Fruit fly (Drosophila melanogaster) whole organism, embryonic: ENCODE measurements around the gene CG13613.
A peak's percentile ranks its signal among the peaks of the same experiment; 100 is the strongest.

Experiments used
- Bgb ChIP-seq: fragments of 200-800 bp; sonication (Bioruptor generic); IDR thresholded peaks from 2 replicates; pipeline ENCODE4 v1.3.6; 2022; ENCODE audit warnings: missing biosample characterization, missing genetic modification characterization; ENCODE audit not compliant: partially characterized antibody
- Blimp-1 ChIP-seq: fragments of 200-800 bp; sonication (Bioruptor generic); optimal IDR thresholded peaks from 3 replicates; lab custom pipeline; 2018; ENCODE audit warnings: missing biosample characterization, missing genetic modification characterization, mild to moderate bottlenecking, moderate library complexity, missing genetic modification reagents
- BtbVII ChIP-seq: fragments of 200-800 bp; sonication (Bioruptor generic); optimal IDR thresholded peaks from 3 replicates; lab custom pipeline; 2017; ENCODE audit warnings: missing biosample characterization, mild to moderate bottlenecking, missing genetic modification characterization
- CG10147 ChIP-seq: fragments of 200-800 bp; sonication (Bioruptor generic); optimal IDR thresholded peaks from 2 replicates; lab custom pipeline; 2019; ENCODE audit warnings: missing biosample characterization, mild to moderate bottlenecking, missing genetic modification characterization, moderate library complexity
- CG1024 ChIP-seq: fragments of 200-800 bp; sonication (Bioruptor generic); IDR thresholded peaks from 2 replicates; pipeline ENCODE4 v1.3.6; 2022; ENCODE audit warnings: missing biosample characterization, missing genetic modification characterization
- CG10543 ChIP-seq: fragments of 200-800 bp; sonication (Bioruptor generic); optimal IDR thresholded peaks from 3 replicates; lab custom pipeline; 2017; ENCODE audit warnings: missing biosample characterization, mild to moderate bottlenecking, missing genetic modification characterization, moderate library complexity
- CG11456 ChIP-seq: fragments of 200-800 bp; sonication (Bioruptor generic); IDR thresholded peaks from 3 replicates; pipeline ENCODE4 v1.3.6; 2022; ENCODE audit warnings: missing biosample characterization, missing genetic modification characterization
- CG13287 ChIP-seq: fragments of 200-800 bp; sonication (Bioruptor generic); IDR thresholded peaks from 2 replicates; pipeline ENCODE4 v1.3.6; 2022; ENCODE audit warnings: missing biosample characterization, missing genetic modification characterization; ENCODE audit not compliant: partially characterized antibody
- CG14667 ChIP-seq: fragments of 200-800 bp; sonication (Bioruptor generic); IDR thresholded peaks from 2 replicates; pipeline ENCODE4 v1.3.6; 2022; ENCODE audit warnings: missing biosample characterization, missing genetic modification characterization
- CG1647 ChIP-seq: fragments of 200-800 bp; sonication (Bioruptor generic); optimal IDR thresholded peaks from 3 replicates; lab custom pipeline; 2016; ENCODE audit warnings: missing biosample characterization, missing genetic modification characterization
- CG33213 ChIP-seq: fragments of 200-800 bp; sonication (Bioruptor generic); optimal IDR thresholded peaks from 3 replicates; lab custom pipeline; 2016; ENCODE audit warnings: missing biosample characterization, missing genetic modification characterization
- CG3407 ChIP-seq: fragments of 200-800 bp; sonication (Bioruptor generic); optimal IDR thresholded peaks from 2 replicates; lab custom pipeline; 2018; ENCODE audit warnings: missing biosample characterization, mild to moderate bottlenecking, missing genetic modification characterization
- CG3726 ChIP-seq: fragments of 200-800 bp; sonication (Bioruptor generic); IDR thresholded peaks from 3 replicates; pipeline ENCODE4, ENCODE4 v1.3.6; 2022; ENCODE audit warnings: missing biosample characterization, missing genetic modification characterization
- CG3995 ChIP-seq: fragments of 200-800 bp; sonication (Bioruptor generic); optimal IDR thresholded peaks from 3 replicates; lab custom pipeline; 2016; ENCODE audit warnings: missing biosample characterization, missing genetic modification characterization
- CG4360 ChIP-seq: fragments of 200-800 bp; sonication (Bioruptor generic); IDR thresholded peaks from 2 replicates; pipeline ENCODE4 v1.3.6; 2022; ENCODE audit warnings: missing biosample characterization, missing genetic modification characterization
- CG7839 ChIP-seq: fragments of 200-800 bp; sonication (Bioruptor generic); optimal IDR thresholded peaks from 3 replicates; lab custom pipeline; 2018; ENCODE audit warnings: missing biosample characterization, mild to moderate bottlenecking, missing genetic modification characterization, moderate library complexity
- CHES-1-like ChIP-seq: fragments of 200-800 bp; sonication (Bioruptor generic); optimal IDR thresholded peaks from 2 replicates; lab custom pipeline; 2016; ENCODE audit warnings: missing biosample characterization, missing genetic modification characterization
- CrebB ChIP-seq: fragments of 200-800 bp; sonication (Bioruptor generic); optimal IDR thresholded peaks from 3 replicates; lab custom pipeline; 2018; ENCODE audit warnings: missing biosample characterization, mild to moderate bottlenecking, missing genetic modification characterization
- Dll ChIP-seq: fragments of 200-800 bp; sonication (Bioruptor generic); IDR thresholded peaks from 4 replicates; pipeline ENCODE4 v1.3.6; 2022; ENCODE audit warnings: missing biosample characterization, missing genetic modification characterization; ENCODE audit not compliant: partially characterized antibody
- Dp ChIP-seq: fragments of 200-800 bp; sonication (Bioruptor generic); optimal IDR thresholded peaks from 2 replicates; lab custom pipeline; 2018; ENCODE audit warnings: missing biosample characterization, mild to moderate bottlenecking, missing genetic modification characterization, moderate library complexity
- Dref ChIP-seq: fragments of 200-800 bp; sonication (Bioruptor generic); IDR thresholded peaks from 2 replicates; pipeline ENCODE4 v1.3.6; 2022; ENCODE audit warnings: missing biosample characterization, missing genetic modification characterization
- Drgx ChIP-seq: fragments of 200-800 bp; sonication (Bioruptor generic); IDR thresholded peaks from 2 replicates; pipeline ENCODE4 v1.3.6; 2022; ENCODE audit warnings: missing biosample characterization, missing genetic modification characterization
- Elba2 ChIP-seq: fragments of 200-800 bp; sonication (Bioruptor generic); optimal IDR thresholded peaks from 3 replicates; lab custom pipeline; 2016; ENCODE audit warnings: missing biosample characterization, missing genetic modification characterization
- Ets97D ChIP-seq: fragments of 200-800 bp; sonication (Bioruptor generic); optimal IDR thresholded peaks from 3 replicates; lab custom pipeline; 2016; ENCODE audit warnings: missing biosample characterization, missing genetic modification characterization
- Hand ChIP-seq: fragments of 200-800 bp; sonication (Bioruptor generic); optimal IDR thresholded peaks from 2 replicates; lab custom pipeline; 2017; ENCODE audit warnings: mild to moderate bottlenecking, missing biosample characterization, missing genetic modification reagents, missing genetic modification characterization
- HmgD ChIP-seq: fragments of 200-800 bp; sonication (Bioruptor generic); optimal IDR thresholded peaks from 3 replicates; lab custom pipeline; 2016; ENCODE audit warnings: missing biosample characterization, missing genetic modification characterization
- Lhr ChIP-seq: fragments of 200-800 bp; sonication (Bioruptor generic); optimal IDR thresholded peaks from 3 replicates; lab custom pipeline; 2017; ENCODE audit warnings: mild to moderate bottlenecking, missing biosample characterization, missing genetic modification reagents, missing genetic modification characterization
- Lim3 ChIP-seq: fragments of 200-800 bp; sonication (Bioruptor generic); IDR thresholded peaks from 2 replicates; pipeline ENCODE4 v1.3.6; 2022; ENCODE audit warnings: missing biosample characterization, missing genetic modification characterization
- Myb ChIP-seq: fragments of 200-800 bp; sonication (Bioruptor generic); optimal IDR thresholded peaks from 2 replicates; lab custom pipeline; 2016; ENCODE audit warnings: missing biosample characterization, missing genetic modification characterization
- NC2β ChIP-seq: fragments of 200-800 bp; sonication (Bioruptor generic); optimal IDR thresholded peaks from 2 replicates; lab custom pipeline; 2016; ENCODE audit warnings: missing biosample characterization, missing genetic modification characterization
- Scr ChIP-seq: fragments of 200-800 bp; sonication (Bioruptor generic); IDR thresholded peaks from 2 replicates; pipeline ENCODE4 v1.3.6; 2022; ENCODE audit warnings: missing biosample characterization, missing genetic modification characterization; ENCODE audit not compliant: partially characterized antibody
- ac ChIP-seq: fragments of 200-800 bp; sonication (Bioruptor generic); optimal IDR thresholded peaks from 3 replicates; lab custom pipeline; 2017; ENCODE audit warnings: missing biosample characterization, mild to moderate bottlenecking, missing genetic modification characterization
- br ChIP-seq: fragments of >200 bp; optimal IDR thresholded peaks from 2 replicates; lab custom pipeline; 2017
- cas ChIP-seq: fragments of 200-800 bp; sonication (Bioruptor generic); IDR thresholded peaks from 2 replicates; pipeline ENCODE4 v1.3.6; 2022; ENCODE audit warnings: missing biosample characterization, missing genetic modification characterization
- h ChIP-seq: fragments of >200 bp; optimal IDR thresholded peaks from 2 replicates; lab custom pipeline; 2017
- her ChIP-seq: fragments of 200-800 bp; sonication (Bioruptor generic); optimal IDR thresholded peaks from 2 replicates; lab custom pipeline; 2016; ENCODE audit warnings: missing biosample characterization, missing genetic modification characterization
- jing ChIP-seq: fragments of 200-800 bp; sonication (Bioruptor generic); optimal IDR thresholded peaks from 2 replicates; lab custom pipeline; 2018; ENCODE audit warnings: missing biosample characterization, mild to moderate bottlenecking, missing genetic modification characterization
- luna ChIP-seq: fragments of 200-800 bp; sonication (Bioruptor generic); optimal IDR thresholded peaks from 2 replicates; lab custom pipeline; 2016; ENCODE audit warnings: missing biosample characterization, missing genetic modification characterization
- mld ChIP-seq: fragments of 200-800 bp; sonication (Bioruptor generic); IDR thresholded peaks from 3 replicates; pipeline ENCODE4 v1.3.6; 2022; ENCODE audit warnings: missing biosample characterization, missing genetic modification characterization; ENCODE audit not compliant: partially characterized antibody
- onecut ChIP-seq: fragments of 200-800 bp; sonication (Bioruptor generic); IDR thresholded peaks from 2 replicates; pipeline ENCODE4 v1.3.6; 2022; ENCODE audit warnings: missing biosample characterization, missing genetic modification characterization
- pita ChIP-seq: fragments of 200-800 bp; sonication (Bioruptor generic); optimal IDR thresholded peaks from 2 replicates; lab custom pipeline; 2017; ENCODE audit warnings: missing biosample characterization, mild to moderate bottlenecking, missing genetic modification characterization
- pzg ChIP-seq: fragments of 200-800 bp; sonication (Bioruptor generic); optimal IDR thresholded peaks from 3 replicates; lab custom pipeline; 2018; ENCODE audit warnings: missing biosample characterization, mild to moderate bottlenecking, missing genetic modification characterization, moderate library complexity
- salm ChIP-seq: fragments of 200-800 bp; sonication (Bioruptor generic); optimal IDR thresholded peaks from 2 replicates; lab custom pipeline; 2018; ENCODE audit warnings: missing biosample characterization, mild to moderate bottlenecking, missing genetic modification characterization
- sens ChIP-seq: fragments of 200-800 bp; sonication (Bioruptor generic); peaks from one replicate; lab custom pipeline; 2016; ENCODE audit warnings: missing biosample characterization, missing genetic modification characterization
- seq ChIP-seq: fragments of 200-800 bp; sonication (Bioruptor generic); IDR thresholded peaks from 2 replicates; pipeline ENCODE4 v1.3.6; 2022; ENCODE audit warnings: missing biosample characterization, missing genetic modification characterization
- slbo ChIP-seq: fragments of 200-800 bp; sonication (Bioruptor generic); IDR thresholded peaks from 2 replicates; pipeline ENCODE4 v1.3.6; 2022; ENCODE audit warnings: missing biosample characterization, missing genetic modification characterization
- stc ChIP-seq: fragments of 200-800 bp; sonication (Bioruptor generic); IDR thresholded peaks from 2 replicates; pipeline ENCODE4 v1.3.6; 2022; ENCODE audit warnings: missing biosample characterization, missing genetic modification characterization
- stwl ChIP-seq: fragments of 200-800 bp; sonication (Bioruptor generic); optimal IDR thresholded peaks from 3 replicates; lab custom pipeline; 2018; ENCODE audit warnings: missing biosample characterization, mild to moderate bottlenecking, missing genetic modification characterization, moderate library complexity
- wek ChIP-seq: fragments of 200-800 bp; sonication (Bioruptor generic); optimal IDR thresholded peaks from 3 replicates; lab custom pipeline; 2018; ENCODE audit warnings: missing biosample characterization, mild to moderate bottlenecking, missing genetic modification characterization, moderate library complexity
- zen ChIP-seq: fragments of 200-800 bp; sonication (Bioruptor generic); optimal IDR thresholded peaks from 3 replicates; lab custom pipeline; 2018; ENCODE audit warnings: missing biosample characterization, mild to moderate bottlenecking, missing genetic modification characterization, moderate library complexity
- zfh1 ChIP-seq: fragments of 200-800 bp; sonication (Bioruptor generic); IDR thresholded peaks from 3 replicates; pipeline ENCODE4 v1.3.6; 2022; ENCODE audit warnings: missing biosample characterization, missing genetic modification characterization

Gene CG13613

DNA sequence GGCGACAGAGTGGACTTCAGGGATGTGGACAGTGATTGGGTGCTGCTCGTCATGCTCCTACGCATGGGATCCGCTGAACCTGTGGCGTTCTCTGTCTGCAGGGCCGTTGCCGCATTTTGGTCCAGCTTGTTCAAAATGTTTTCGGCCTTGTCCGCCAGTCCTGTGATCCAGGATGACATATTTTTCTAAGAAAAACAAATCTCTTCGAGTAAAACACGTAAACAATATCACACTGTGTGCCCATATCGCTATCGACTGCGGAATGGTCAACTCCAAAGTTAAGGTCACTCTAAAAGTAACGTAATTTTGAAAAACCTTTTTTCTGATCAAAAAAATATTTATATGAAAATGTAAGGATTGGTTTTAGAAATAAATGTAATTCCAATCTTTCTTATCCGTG is 7.7 kb upstream of the CG13613 start, which contains the start of gene Golgin84 (continued):
- TF ChIP-seq stc (GFP tag; lab: Robert Waterston, UW) (no peak), CHES-1-like (GFP tag; lab: Kevin White, UChicago) (no peak), BtbVII (GFP tag; lab: Kevin White, UChicago) (no peak), CG1024 (GFP tag; lab: Robert Waterston, UW) (no peak), wek (GFP tag; lab: Kevin White, UChicago) (no peak), h (lab: Kevin White, UChicago) (no peak), salm (tag; lab: Kevin White, UChicago) (no peak), CG3726 (GFP tag; lab: Robert Waterston, UW) (0 out of 3 replicates have a peak, but pooled peaks have one; percentile 28), CG3407 (GFP tag; lab: Kevin White, UChicago) (no peak), br (lab: Kevin White, UChicago) (no peak), Elba2 (no peak), slbo (GFP tag; lab: Robert Waterston, UW) (no peak), CG10147 (GFP tag; lab: Kevin White, UChicago) (no peak), Hand (GFP tag; lab: Kevin White, UChicago) (no peak), Bgb (GFP tag; lab: Robert Waterston, UW) (no peak), CG3995 (GFP tag; lab: Kevin White, UChicago) (peak; percentile 24), Dref (GFP tag; lab: Robert Waterston, UW) (no peak), Drgx (GFP tag; lab: Robert Waterston, UW) (no peak), Blimp-1 (GFP tag; lab: Kevin White, UChicago) (no peak), ac (GFP tag; lab: Kevin White, UChicago) (no peak), onecut (GFP tag; lab: Robert Waterston, UW) (no peak), CrebB (tag; lab: Kevin White, UChicago) (no peak)
- TF ChIP-seq, all 482 proteins: peak for 18

DNA sequence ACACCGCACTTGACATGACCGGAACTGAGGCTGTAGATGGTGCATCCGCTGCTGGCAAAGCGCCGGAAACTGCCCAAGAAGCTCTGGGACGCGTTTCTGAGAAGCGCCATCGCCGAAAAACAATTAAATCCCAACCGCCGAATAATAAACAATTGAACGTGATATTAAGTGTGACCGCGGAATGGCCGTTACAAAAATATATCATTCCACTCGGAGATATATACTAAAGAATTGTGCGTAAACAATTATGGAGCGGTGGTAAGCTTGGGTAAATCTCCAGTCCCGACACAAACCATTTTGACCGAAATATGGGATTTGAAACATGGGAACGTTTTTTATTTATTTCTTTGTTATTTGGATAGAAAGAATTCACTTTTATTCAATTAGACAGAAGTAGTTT is 5.4 kb upstream of the CG13613 start, which contains the start of gene CG18528:
CG18528 (minus strand) TSS at position 188 of the 400 bp plus-strand sequence.
- TF ChIP-seq jing (no peak), CG1647 (GFP tag; lab: Kevin White, UChicago) (no peak), Dll (peak; percentile 24; the same call in 1 of the 4 replicates), CG13287 (GFP tag; lab: Robert Waterston, UW) (peak; percentile 52; the same call in 1 of the 2 replicates), CG33213 (GFP tag; lab: Kevin White, UChicago) (peak; percentile 66), Myb (GFP tag; lab: Kevin White, UChicago) (peak; percentile 97), CG11456 (GFP tag; lab: Robert Waterston, UW) (no peak), mld (GFP tag; lab: Robert Waterston, UW) (no peak), CG10543 (GFP tag; lab: Kevin White, UChicago) (no peak), seq (GFP tag; lab: Robert Waterston, UW) (peak; percentile 11; the same call in 1 of the 2 replicates), salm (tag; lab: Kevin White, UChicago) (no peak), zen (tag; lab: Kevin White, UChicago) (peak; percentile 71), her (GFP tag; lab: Kevin White, UChicago) (peak; percentile 82), zfh1 (GFP tag; lab: Robert Waterston, UW) (peak; percentile 31; the same call in 1 of the 3 replicates), Lim3 (GFP tag; lab: Robert Waterston, UW) (no peak), Dp (GFP tag; lab: Kevin White, UChicago) (peak; percentile 61), NC2β (GFP tag; lab: Kevin White, UChicago) (no peak), cas (no peak), Scr (GFP tag; lab: Robert Waterston, UW) (peak; percentile 31), stwl (peak; percentile 73), CG7839 (tag; lab: Kevin White, UChicago) (no peak), pzg (GFP tag; lab: Kevin White, UChicago) (peak; percentile 89), Ets97D (GFP tag; lab: Kevin White, UChicago) (peak; percentile 92), sens (GFP tag; lab: Kevin White, UChicago) (peak; percentile 73), pita (peak; percentile 87), CG4360 (GFP tag; lab: Robert Waterston, UW) (peak; percentile 12; the same call in 1 of the 2 replicates), luna (GFP tag; lab: Kevin White, UChicago) (no peak), Lhr (GFP tag; lab: Kevin White, UChicago) (peak; percentile 84), CG14667 (GFP tag; lab: Robert Waterston, UW) (no peak), HmgD (peak; percentile 50)
